Worm (Caenorhabditis elegans) whole organism, L1 larva: ENCODE data around the gene W04E12.3.
"Not testable (repeated sequence)": the region's sequence is repeated elsewhere in the genome, so short reads cannot be mapped to it uniquely, and the experiment has no call there.

Experiments used
- C04F5.9 ChIP-seq: sonication (generic microtip); optimal IDR thresholded peaks from 2 replicates; lab custom pipeline; 2016; ENCODE audit warnings: missing genetic modification characterization, missing compliant biosample characterization
- Y116A8C.19 ChIP-seq: sonication (generic microtip); optimal IDR thresholded peaks from 2 replicates; lab custom pipeline; 2016; ENCODE audit warnings: missing compliant biosample characterization, missing genetic modification characterization, borderline replicate concordance
- aha-1 ChIP-seq: fragments of 150-350 bp; optimal IDR thresholded peaks from 2 replicates; lab custom pipeline; 2014; ENCODE audit warnings: missing biosample characterization, missing genetic modification characterization
- blmp-1 ChIP-seq: fragments of 150-350 bp; optimal IDR thresholded peaks from 2 replicates; lab custom pipeline; 2014; ENCODE audit warnings: missing biosample characterization, missing genetic modification characterization
- ceh-90 ChIP-seq: sonication (generic microtip); optimal IDR thresholded peaks from 2 replicates; lab custom pipeline; 2016; ENCODE audit warnings: missing genetic modification characterization, missing compliant biosample characterization
- efl-3 ChIP-seq: fragments of 200-800 bp; sonication (Bioruptor generic); optimal IDR thresholded peaks from 2 replicates; lab custom pipeline; 2018; ENCODE audit warnings: mild to moderate bottlenecking, missing genetic modification characterization, missing compliant biosample characterization
- elt-2 ChIP-seq: sonication (generic microtip); optimal IDR thresholded peaks from 2 replicates; lab custom pipeline; 2016; ENCODE audit warnings: missing genetic modification characterization, mild to moderate bottlenecking, inconsistent platforms, missing compliant biosample characterization, missing genetic modification reagents
- elt-3 ChIP-seq, 6 experiments: fragments of 150-350 bp in 1 of 6; sonication (generic microtip); optimal IDR thresholded peaks; 2 replicates each; lab custom pipeline; 2017 to 2018; ENCODE audit warnings: missing biosample characterization in 6 of 6, missing genetic modification characterization in 6 of 6, inconsistent platforms in 1 of 6
- fos-1 ChIP-seq: fragments of 150-350 bp; optimal IDR thresholded peaks from 2 replicates; lab custom pipeline; 2014; ENCODE audit warnings: missing biosample characterization, missing genetic modification characterization
- grh-1 ChIP-seq: fragments of 200-800 bp; sonication (Bioruptor generic); IDR thresholded peaks from 2 replicates; pipeline ENCODE4 v1.3.6; 2022; ENCODE audit warnings: missing genetic modification reagents, missing genetic modification characterization, missing compliant biosample characterization
- hlh-17 ChIP-seq: fragments of 200-800 bp; sonication (Bioruptor generic); optimal IDR thresholded peaks from 2 replicates; lab custom pipeline; 2018; ENCODE audit warnings: missing genetic modification characterization, mild to moderate bottlenecking, missing compliant biosample characterization, moderate library complexity, borderline replicate concordance
- hlh-4 ChIP-seq: sonication (generic microtip); optimal IDR thresholded peaks from 2 replicates; lab custom pipeline; 2016; ENCODE audit warnings: mild to moderate bottlenecking, missing genetic modification characterization, missing compliant biosample characterization
- irx-1 ChIP-seq: sonication (generic microtip); optimal IDR thresholded peaks from 2 replicates; lab custom pipeline; 2016; ENCODE audit warnings: missing genetic modification characterization, missing compliant biosample characterization
- isw-1 ChIP-seq: fragments of 200-800 bp; sonication (Bioruptor generic); IDR thresholded peaks from 2 replicates; pipeline ENCODE4 v1.3.6; 2022; ENCODE audit warnings: missing genetic modification characterization, missing compliant biosample characterization
- jun-1 ChIP-seq: fragments of 150-350 bp; optimal IDR thresholded peaks from 2 replicates; lab custom pipeline; 2014; ENCODE audit warnings: missing biosample characterization, missing genetic modification reagents, missing genetic modification characterization
- lin-15B ChIP-seq: fragments of 150-350 bp; sonication (generic microtip); optimal IDR thresholded peaks from 3 replicates; lab custom pipeline; 2014; ENCODE audit warnings: missing biosample characterization, missing genetic modification characterization
- lin-35 ChIP-seq, 2 experiments: fragments of 150-350 bp; optimal IDR thresholded peaks; 2 replicates each; lab custom pipeline; 2014; ENCODE audit warnings: missing biosample characterization in 2 of 2, missing genetic modification characterization in 2 of 2, missing genetic modification reagents in 2 of 2
- lsy-2 ChIP-seq, 2 experiments: fragments of 150-350 bp; optimal IDR thresholded peaks; 2 replicates each; lab custom pipeline; 2014; ENCODE audit warnings: missing biosample characterization in 2 of 2, missing genetic modification characterization in 2 of 2
- mab-9 ChIP-seq: fragments of 200-800 bp; sonication (Bioruptor generic); IDR thresholded peaks from 2 replicates; pipeline ENCODE4 v1.3.6; 2022; ENCODE audit warnings: missing genetic modification reagents, missing genetic modification characterization, missing compliant biosample characterization
- mef-2 ChIP-seq: fragments of 150-350 bp; optimal IDR thresholded peaks from 2 replicates; lab custom pipeline; 2014; ENCODE audit warnings: missing biosample characterization, missing genetic modification characterization
- mep-1 ChIP-seq: fragments of 150-350 bp; optimal IDR thresholded peaks from 2 replicates; lab custom pipeline; 2014; ENCODE audit warnings: missing biosample characterization, missing genetic modification characterization
- nhr-20 ChIP-seq: sonication (generic microtip); optimal IDR thresholded peaks from 2 replicates; lab custom pipeline; 2016; ENCODE audit warnings: mild to moderate bottlenecking, missing genetic modification characterization, missing compliant biosample characterization
- nhr-237 ChIP-seq: fragments of 150-350 bp; optimal IDR thresholded peaks from 2 replicates; lab custom pipeline; 2014; ENCODE audit warnings: missing biosample characterization, missing genetic modification characterization
- nhr-28 ChIP-seq: fragments of 150-350 bp; optimal IDR thresholded peaks from 2 replicates; lab custom pipeline; 2014; ENCODE audit warnings: missing biosample characterization, missing genetic modification characterization
- nhr-90 ChIP-seq: sonication (generic microtip); optimal IDR thresholded peaks from 2 replicates; lab custom pipeline; 2016; ENCODE audit warnings: mild to moderate bottlenecking, missing genetic modification characterization, missing compliant biosample characterization; ENCODE audit not compliant: poor library complexity
- pqm-1 ChIP-seq: sonication (generic microtip); optimal IDR thresholded peaks from 3 replicates; lab custom pipeline; 2017; ENCODE audit warnings: missing biosample characterization, missing genetic modification characterization
- unc-130 ChIP-seq: fragments of 150-350 bp; optimal IDR thresholded peaks from 2 replicates; lab custom pipeline; 2017; ENCODE audit warnings: missing biosample characterization, missing genetic modification characterization, inconsistent platforms
- unc-86 ChIP-seq: sonication (generic microtip); optimal IDR thresholded peaks from 2 replicates; lab custom pipeline; 2016; ENCODE audit warnings: missing genetic modification characterization, missing compliant biosample characterization
- unc-98 ChIP-seq: fragments of 200-800 bp; sonication (Bioruptor generic); IDR thresholded peaks from 2 replicates; pipeline ENCODE4 v1.3.6; 2022; ENCODE audit warnings: missing genetic modification characterization, missing compliant biosample characterization
- vab-15 ChIP-seq: sonication (generic microtip); optimal IDR thresholded peaks from 2 replicates; lab custom pipeline; 2017; ENCODE audit warnings: missing genotype, mild to moderate bottlenecking, missing genetic modification characterization, missing compliant biosample characterization
- ztf-11 ChIP-seq, 2 experiments: sonication (generic microtip); optimal IDR thresholded peaks; 2 replicates each; lab custom pipeline; 2016 to 2017; ENCODE audit warnings: missing genetic modification characterization in 2 of 2, missing biosample characterization in 1 of 2, missing compliant biosample characterization in 1 of 2

Gene W04E12.3

ce11 chrV:19741651-19742050, at the start of gene W04E12.3:
Gene W04E12.3, plus strand, starts transcription at chrV:19741951.
- TF ChIP-seq ztf-11 (tag; optimal IDR thresholded peaks at IDR 0.05; lab: Kevin White, UChicago): no peak
- TF ChIP-seq grh-1: no peak
- TF ChIP-seq C04F5.9: no peak
- TF ChIP-seq unc-98 (GFP tag; lab: Robert Waterston, UW): no peak
- TF ChIP-seq mab-9 (GFP tag; lab: Robert Waterston, UW): no peak
- no peak for TF ChIP-seq unc-86 (tag; lab: Kevin White, UChicago)
- no peak for TF ChIP-seq isw-1 (GFP tag; lab: Robert Waterston, UW)
- TF ChIP-seq fos-1: no peak
- TF ChIP-seq nhr-28: no peak

DNA sequence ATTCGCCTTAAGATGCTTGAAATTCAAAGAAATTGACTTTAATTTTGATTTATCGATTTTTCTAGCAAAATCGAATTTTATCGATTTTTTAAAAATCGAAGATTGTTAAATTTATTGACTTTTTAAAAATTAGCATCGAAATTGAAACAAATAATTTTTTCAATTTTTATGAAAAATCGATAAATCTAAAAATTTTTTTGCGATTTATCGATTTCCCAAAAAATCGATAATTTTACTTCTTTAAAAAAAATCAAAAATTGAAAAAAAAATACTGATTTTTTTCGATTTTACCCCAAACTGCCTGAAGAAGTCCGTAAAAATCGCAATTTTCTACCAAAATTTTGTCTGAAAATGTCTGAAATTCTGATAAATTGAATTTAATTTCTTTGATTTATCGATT, 49.8 kb upstream of the W04E12.3 start:
- TF ChIP-seq C04F5.9 (no peak), nhr-237 (tag; lab: Kevin White, UChicago) (no peak), nhr-90 (tag; lab: Kevin White, UChicago) (no peak), hlh-4 (tag; lab: Kevin White, UChicago) (no peak), jun-1 (tag; lab: Kevin White, UChicago) (no peak), mep-1 (tag; lab: Kevin White, UChicago) (no peak), efl-3 (no peak), aha-1 (tag; lab: Kevin White, UChicago) (no peak), irx-1 (tag; lab: Kevin White, UChicago) (no peak), isw-1 (GFP tag; lab: Robert Waterston, UW) (no peak)

ce11 chrV:19697348-19698172, 44.2 kb upstream of the W04E12.3 start, which contains the start of the genes Y43F8C.13 and ani-3:
Gene Y43F8C.13, minus strand, starts transcription at chrV:19697398.
Gene ani-3, plus strand, starts transcription at chrV:19697732.
- TF ChIP-seq blmp-1 (tag; lab: Kevin White, UChicago) (no peak), isw-1 (GFP tag; lab: Robert Waterston, UW) (no peak), elt-3 (tag; optimal IDR thresholded peaks at IDR 0.05; lab: Kevin White, UChicago) (no peak), pqm-1 (tag; lab: Kevin White, UChicago) (peak; percentile 85), nhr-28 (no peak), elt-2 (peak; percentile 72), mef-2 (tag; lab: Kevin White, UChicago) (no peak), nhr-20 (no peak), lin-35 (GFP tag; optimal IDR thresholded peaks at IDR 0.05; lab: Kevin White, UChicago) (peak in 1 of 2 experiments; percentile 41)

DNA sequence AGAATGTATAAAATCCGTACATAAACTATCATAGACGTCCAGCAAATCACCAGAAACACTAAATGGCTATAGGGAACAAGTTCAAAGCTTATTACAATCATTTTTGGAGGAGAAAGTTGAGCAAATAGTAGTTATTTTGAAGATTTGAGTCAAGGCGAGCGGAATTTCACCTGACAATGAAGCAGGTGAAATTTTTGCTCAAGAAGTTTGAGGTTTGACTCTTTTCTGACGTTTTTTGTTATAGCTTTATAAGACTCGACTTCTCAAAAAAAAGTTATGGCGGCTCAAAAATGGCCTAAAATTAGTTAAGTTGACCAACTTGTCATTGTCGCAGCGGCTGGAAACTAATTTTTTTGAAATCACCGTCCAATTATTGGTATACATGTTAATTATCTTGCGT, 32.9 kb upstream of the W04E12.3 start, which contains the start of gene srv-3:
srv-3 (minus strand) TSS at position 101 of the 400 bp plus-strand sequence.
- TF ChIP-seq unc-130 (tag; lab: Kevin White, UChicago) (no peak), hlh-17 (GFP tag; lab: Kevin White, UChicago) (no peak), ztf-11 (tag; optimal IDR thresholded peaks at IDR 0.05; lab: Kevin White, UChicago) (no peak), vab-15 (tag; lab: Kevin White, UChicago) (no peak), lsy-2 (tag; optimal IDR thresholded peaks at IDR 0.05; lab: Kevin White, UChicago) (no peak)

- not testable (repeated sequence) for TF ChIP-seq lin-15B, Y116A8C.19, pqm-1 (tag; lab: Kevin White, UChicago)
Measured at ce11 chrV:19710514-19710913, 31.2 kb upstream of the W04E12.3 start, which contains the start of gene Y43F8C.15. Gene Y43F8C.15, minus strand, starts transcription at chrV:19710614.

DNA sequence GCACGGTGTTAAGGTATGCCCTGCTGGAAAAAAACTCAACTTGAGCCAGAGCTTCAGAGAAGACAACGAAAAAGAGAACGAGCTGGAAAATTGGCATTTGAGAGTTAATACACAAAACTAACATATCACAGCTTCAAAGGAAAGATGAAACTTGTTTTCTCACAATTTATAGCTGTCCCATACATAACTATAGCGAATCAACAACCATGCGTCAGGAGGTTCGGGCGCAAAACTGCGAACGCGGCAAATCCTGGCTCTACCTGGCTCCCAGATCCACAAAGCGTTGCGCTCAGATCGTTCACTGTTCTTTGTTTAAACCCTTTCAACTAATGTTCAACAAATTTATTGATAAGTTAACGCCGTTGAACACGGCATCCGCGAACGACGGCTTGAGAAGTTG, 30.1 kb upstream of the W04E12.3 start, which contains the start of gene Y43F8C.23:
Y43F8C.23 (minus strand) TSS at position 101 of the 400 bp plus-strand sequence.
- not testable (repeated sequence) for TF ChIP-seq ceh-90, efl-3, nhr-28
